Worm (Caenorhabditis elegans): Measurements from ENCODE around the gene Y42A5A.3.

ce11 chrV:11046730-11047129 lies 49.0 kb downstream of the Y42A5A.3 start, which contains the start of gene dhs-18:
- TF ChIP-seq lin-1 (GFP tag; IDR thresholded peaks at IDR 0.05): no peak
- no peak for TF ChIP-seq mes-2 (tag; optimal IDR thresholded peaks at IDR 0.05; ENCODE audit: poor library complexity, severe bottlenecking)
- no peak for TF ChIP-seq fkh-10 (GFP tag; optimal IDR thresholded peaks at IDR 0.05)
- no peak for TF ChIP-seq mxl-2 (GFP tag; conservative IDR thresholded peaks at IDR 0.05)
- TF ChIP-seq aly-2 (tag; optimal IDR thresholded peaks at IDR 0.05): no peak
- TF ChIP-seq snpc-4 (tag; optimal IDR thresholded peaks at IDR 0.05): no peak
- no peak for TF ChIP-seq nhr-6 (tag; optimal IDR thresholded peaks at IDR 0.05)
- TF ChIP-seq saeg-2 (GFP tag; IDR thresholded peaks at IDR 0.05): no peak
- no peak for TF ChIP-seq attf-4 (tag; optimal IDR thresholded peaks at IDR 0.05)

All from whole organism, L4 larva.